Worm (Caenorhabditis elegans) whole organism, L1 larva: Measurements from ENCODE around the gene col-149.

Experiments
- C04F5.9 ChIP-seq: sonication (generic microtip); optimal IDR thresholded peaks from 2 replicates; lab custom pipeline; 2016; ENCODE audit warnings: missing genetic modification characterization, missing compliant biosample characterization
- C34B4.2 ChIP-seq: sonication (generic microtip); optimal IDR thresholded peaks from 2 replicates; lab custom pipeline; 2017; ENCODE audit warnings: mild to moderate bottlenecking, missing genetic modification characterization, missing compliant biosample characterization
- F16B12.6 ChIP-seq: fragments of 150-350 bp; optimal IDR thresholded peaks from 2 replicates; lab custom pipeline; 2014; ENCODE audit warnings: missing biosample characterization, missing genetic modification characterization
- aly-2 ChIP-seq: fragments of 150-350 bp; optimal IDR thresholded peaks from 2 replicates; lab custom pipeline; 2014; ENCODE audit warnings: missing biosample characterization, missing genetic modification characterization
- ama-1 ChIP-seq: fragments of 150-350 bp; optimal IDR thresholded peaks from 2 replicates; lab custom pipeline; 2014
- blmp-1 ChIP-seq: fragments of 150-350 bp; optimal IDR thresholded peaks from 2 replicates; lab custom pipeline; 2014; ENCODE audit warnings: missing biosample characterization, missing genetic modification characterization
- ceh-8 ChIP-seq: fragments of 200-800 bp; sonication (Bioruptor generic); optimal IDR thresholded peaks from 2 replicates; lab custom pipeline; 2018; ENCODE audit warnings: mild to moderate bottlenecking, missing genetic modification characterization, moderate library complexity, missing compliant biosample characterization
- ceh-82 ChIP-seq, 3 experiments: fragments of 150-350 bp in 1 of 3; sonication (generic microtip) in 2 of 3; optimal IDR thresholded peaks; 2 replicates each; lab custom pipeline; 2014 to 2017; ENCODE audit warnings: missing biosample characterization in 3 of 3, missing genetic modification characterization in 3 of 3
- ceh-88 ChIP-seq: fragments of 200-800 bp; sonication (Bioruptor generic); IDR thresholded peaks from 2 replicates; pipeline ENCODE4 v1.3.6; 2022; ENCODE audit warnings: missing genetic modification characterization, missing compliant biosample characterization
- dpl-1 ChIP-seq, 3 experiments: fragments of 150-350 bp in 2 of 3; sonication (generic microtip) in 1 of 3; optimal IDR thresholded peaks; 2 replicates each; lab custom pipeline; 2014 to 2017; ENCODE audit warnings: missing biosample characterization in 3 of 3, missing genetic modification characterization in 3 of 3, missing genetic modification reagents in 3 of 3
- dsc-1 ChIP-seq: sonication (generic microtip); optimal IDR thresholded peaks from 2 replicates; lab custom pipeline; 2016; ENCODE audit warnings: mild to moderate bottlenecking, missing genetic modification characterization, missing compliant biosample characterization
- efl-1 ChIP-seq, 4 experiments: fragments of 150-350 bp; optimal IDR thresholded peaks in 3 of 4; peaks in 1 of 4; 1 replicate in 1 of 4; 2 replicates in 3 of 4; lab custom pipeline; 2014; ENCODE audit warnings: missing biosample characterization in 2 of 4, missing genetic modification characterization in 2 of 4, missing genetic modification reagents in 2 of 4
- efl-3 ChIP-seq: fragments of 200-800 bp; sonication (Bioruptor generic); optimal IDR thresholded peaks from 2 replicates; lab custom pipeline; 2018; ENCODE audit warnings: mild to moderate bottlenecking, missing genetic modification characterization, missing compliant biosample characterization
- egl-13 ChIP-seq: sonication (generic microtip); optimal IDR thresholded peaks from 2 replicates; lab custom pipeline; 2016; ENCODE audit warnings: missing genotype, missing genetic modification reagents, missing genetic modification characterization, missing compliant biosample characterization
- elt-2 ChIP-seq: sonication (generic microtip); optimal IDR thresholded peaks from 2 replicates; lab custom pipeline; 2016; ENCODE audit warnings: missing genetic modification characterization, mild to moderate bottlenecking, inconsistent platforms, missing compliant biosample characterization, missing genetic modification reagents
- elt-3 ChIP-seq, 6 experiments: fragments of 150-350 bp in 1 of 6; sonication (generic microtip); optimal IDR thresholded peaks; 2 replicates each; lab custom pipeline; 2017 to 2018; ENCODE audit warnings: missing biosample characterization in 6 of 6, missing genetic modification characterization in 6 of 6, inconsistent platforms in 1 of 6
- fkh-4 ChIP-seq: sonication (generic microtip); optimal IDR thresholded peaks from 2 replicates; lab custom pipeline; 2016; ENCODE audit warnings: missing compliant biosample characterization, missing genetic modification characterization, borderline replicate concordance
- fkh-8 ChIP-seq: sonication (generic microtip); optimal IDR thresholded peaks from 2 replicates; lab custom pipeline; 2016; ENCODE audit warnings: mild to moderate bottlenecking, missing genetic modification characterization, missing compliant biosample characterization
- grh-1 ChIP-seq: fragments of 200-800 bp; sonication (Bioruptor generic); IDR thresholded peaks from 2 replicates; pipeline ENCODE4 v1.3.6; 2022; ENCODE audit warnings: missing genetic modification reagents, missing genetic modification characterization, missing compliant biosample characterization
- irx-1 ChIP-seq: sonication (generic microtip); optimal IDR thresholded peaks from 2 replicates; lab custom pipeline; 2016; ENCODE audit warnings: missing genetic modification characterization, missing compliant biosample characterization
- lin-13 ChIP-seq: fragments of 150-350 bp; optimal IDR thresholded peaks from 2 replicates; lab custom pipeline; 2014; ENCODE audit warnings: missing biosample characterization, missing genetic modification reagents, missing genetic modification characterization
- lin-14 ChIP-seq: fragments of 200-800 bp; sonication (Bioruptor generic); optimal IDR thresholded peaks from 2 replicates; lab custom pipeline; 2018; ENCODE audit warnings: mild to moderate bottlenecking, missing genetic modification characterization, moderate library complexity, missing compliant biosample characterization
- lin-15B ChIP-seq: fragments of 150-350 bp; sonication (generic microtip); optimal IDR thresholded peaks from 3 replicates; lab custom pipeline; 2014; ENCODE audit warnings: missing biosample characterization, missing genetic modification characterization
- lin-35 ChIP-seq, 2 experiments: fragments of 150-350 bp; optimal IDR thresholded peaks; 2 replicates each; lab custom pipeline; 2014; ENCODE audit warnings: missing biosample characterization in 2 of 2, missing genetic modification characterization in 2 of 2, missing genetic modification reagents in 2 of 2
- lin-39 ChIP-seq: fragments of 150-350 bp; optimal IDR thresholded peaks from 2 replicates; lab custom pipeline; 2014; ENCODE audit warnings: missing biosample characterization, missing genetic modification reagents, missing genetic modification characterization
- lir-3 ChIP-seq: sonication (generic microtip); optimal IDR thresholded peaks from 2 replicates; lab custom pipeline; 2016; ENCODE audit warnings: mild to moderate bottlenecking, missing genetic modification characterization, moderate library complexity, missing compliant biosample characterization; ENCODE audit not compliant: poor library complexity
- mab-9 ChIP-seq: fragments of 200-800 bp; sonication (Bioruptor generic); IDR thresholded peaks from 2 replicates; pipeline ENCODE4 v1.3.6; 2022; ENCODE audit warnings: missing genetic modification reagents, missing genetic modification characterization, missing compliant biosample characterization
- mdl-1 ChIP-seq, 2 experiments: fragments of 150-350 bp; optimal IDR thresholded peaks; 2 replicates each; lab custom pipeline; 2014 to 2017; ENCODE audit warnings: missing biosample characterization in 2 of 2, missing genetic modification characterization in 2 of 2, inconsistent platforms in 1 of 2
- mep-1 ChIP-seq: fragments of 150-350 bp; optimal IDR thresholded peaks from 2 replicates; lab custom pipeline; 2014; ENCODE audit warnings: missing biosample characterization, missing genetic modification characterization
- nhr-19 ChIP-seq: fragments of 200-800 bp; sonication (Bioruptor generic); conservative IDR thresholded peaks from 2 replicates; pipeline ENCODE4 v1.3.6; 2022; ENCODE audit warnings: missing genetic modification characterization, missing compliant biosample characterization
- nhr-20 ChIP-seq: sonication (generic microtip); optimal IDR thresholded peaks from 2 replicates; lab custom pipeline; 2016; ENCODE audit warnings: mild to moderate bottlenecking, missing genetic modification characterization, missing compliant biosample characterization
- nhr-47 ChIP-seq: sonication (generic microtip); optimal IDR thresholded peaks from 2 replicates; lab custom pipeline; 2016; ENCODE audit warnings: mild to moderate bottlenecking, missing genetic modification characterization, moderate library complexity, missing compliant biosample characterization
- nhr-85 ChIP-seq: sonication (generic microtip); peaks from one replicate; lab custom pipeline; 2016; ENCODE audit warnings: missing genetic modification characterization, inconsistent platforms, missing compliant biosample characterization
- nhr-90 ChIP-seq: sonication (generic microtip); optimal IDR thresholded peaks from 2 replicates; lab custom pipeline; 2016; ENCODE audit warnings: mild to moderate bottlenecking, missing genetic modification characterization, missing compliant biosample characterization; ENCODE audit not compliant: poor library complexity
- pax-3 ChIP-seq: fragments of 200-800 bp; sonication (Bioruptor generic); optimal IDR thresholded peaks from 2 replicates; lab custom pipeline; 2018; ENCODE audit warnings: mild to moderate bottlenecking, missing genetic modification characterization, moderate library complexity, missing compliant biosample characterization
- rnt-1 ChIP-seq: sonication (generic microtip); optimal IDR thresholded peaks from 2 replicates; lab custom pipeline; 2016; ENCODE audit warnings: mild to moderate bottlenecking, missing genetic modification characterization, moderate library complexity, missing compliant biosample characterization
- snu-23 ChIP-seq: sonication (generic microtip); optimal IDR thresholded peaks from 2 replicates; lab custom pipeline; 2016; ENCODE audit warnings: missing genetic modification characterization, missing compliant biosample characterization
- sox-4 ChIP-seq: sonication (generic microtip); optimal IDR thresholded peaks from 2 replicates; lab custom pipeline; 2016; ENCODE audit warnings: missing genetic modification characterization, missing compliant biosample characterization
- sup-37 ChIP-seq: fragments of 200-800 bp; sonication (Bioruptor generic); optimal IDR thresholded peaks from 2 replicates; lab custom pipeline; 2018; ENCODE audit warnings: mild to moderate bottlenecking, missing genetic modification characterization, missing compliant biosample characterization
- swsn-7 ChIP-seq: sonication (generic microtip); optimal IDR thresholded peaks from 2 replicates; lab custom pipeline; 2016; ENCODE audit warnings: missing genetic modification characterization, missing compliant biosample characterization
- tbx-2 ChIP-seq: sonication (generic microtip); optimal IDR thresholded peaks from 2 replicates; lab custom pipeline; 2016; ENCODE audit warnings: missing genetic modification characterization, missing compliant biosample characterization
- unc-130 ChIP-seq: fragments of 150-350 bp; optimal IDR thresholded peaks from 2 replicates; lab custom pipeline; 2017; ENCODE audit warnings: missing biosample characterization, missing genetic modification characterization, inconsistent platforms
- unc-86 ChIP-seq: sonication (generic microtip); optimal IDR thresholded peaks from 2 replicates; lab custom pipeline; 2016; ENCODE audit warnings: missing genetic modification characterization, missing compliant biosample characterization
- unc-98 ChIP-seq: fragments of 200-800 bp; sonication (Bioruptor generic); IDR thresholded peaks from 2 replicates; pipeline ENCODE4 v1.3.6; 2022; ENCODE audit warnings: missing genetic modification characterization, missing compliant biosample characterization
- xbp-1 ChIP-seq: sonication (generic microtip); optimal IDR thresholded peaks from 2 replicates; lab custom pipeline; 2016; ENCODE audit warnings: missing genetic modification characterization, missing compliant biosample characterization
- zip-4 ChIP-seq: fragments of 200-800 bp; sonication (Bioruptor generic); optimal IDR thresholded peaks from 2 replicates; lab custom pipeline; 2018; ENCODE audit warnings: mild to moderate bottlenecking, missing genetic modification characterization, moderate library complexity, missing compliant biosample characterization
- ztf-11 ChIP-seq, 2 experiments: sonication (generic microtip); optimal IDR thresholded peaks; 2 replicates each; lab custom pipeline; 2016 to 2017; ENCODE audit warnings: missing genetic modification characterization in 2 of 2, missing biosample characterization in 1 of 2, missing compliant biosample characterization in 1 of 2

Gene col-149

DNA sequence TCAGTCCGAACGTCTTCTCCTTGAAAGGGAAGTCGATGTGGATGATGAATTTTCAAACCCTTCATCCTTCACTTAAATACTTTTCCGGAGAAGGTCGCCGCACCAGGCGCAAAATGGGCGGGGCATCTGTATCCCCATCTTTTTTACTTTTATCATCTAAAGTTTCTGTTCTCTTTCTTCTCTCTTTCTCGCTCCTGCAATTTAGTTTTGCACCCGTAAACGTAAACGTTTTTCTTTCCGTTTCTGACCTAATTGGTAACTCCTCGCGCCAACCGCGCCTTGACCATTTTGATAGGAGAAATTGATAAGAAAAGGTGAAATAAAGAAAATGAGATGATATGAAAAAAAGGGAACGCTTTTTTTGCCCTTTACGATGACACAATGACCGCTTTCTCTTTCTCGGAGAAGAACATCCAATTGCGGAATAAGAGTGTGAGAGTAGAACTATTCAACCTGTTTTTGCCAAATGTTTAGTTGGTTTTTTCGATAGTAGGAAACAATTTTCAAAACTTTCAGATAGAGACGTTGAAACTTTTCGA lies at the start of gene col-149:
TSS of gene col-149 (minus strand) at position 51 of the 539 bp plus-strand sequence.
- no peak for TF ChIP-seq ztf-11 (tag; optimal IDR thresholded peaks at IDR 0.05; lab: Kevin White, UChicago)
- TF ChIP-seq elt-3 (tag; optimal IDR thresholded peaks at IDR 0.05; lab: Kevin White, UChicago): peak in 2 of 6 experiments; percentile 15 to 59
- peak; percentile 20 for TF ChIP-seq lin-14 (GFP tag; lab: Kevin White, UChicago)
- TF ChIP-seq blmp-1 (tag; lab: Kevin White, UChicago): peak; percentile 99

DNA sequence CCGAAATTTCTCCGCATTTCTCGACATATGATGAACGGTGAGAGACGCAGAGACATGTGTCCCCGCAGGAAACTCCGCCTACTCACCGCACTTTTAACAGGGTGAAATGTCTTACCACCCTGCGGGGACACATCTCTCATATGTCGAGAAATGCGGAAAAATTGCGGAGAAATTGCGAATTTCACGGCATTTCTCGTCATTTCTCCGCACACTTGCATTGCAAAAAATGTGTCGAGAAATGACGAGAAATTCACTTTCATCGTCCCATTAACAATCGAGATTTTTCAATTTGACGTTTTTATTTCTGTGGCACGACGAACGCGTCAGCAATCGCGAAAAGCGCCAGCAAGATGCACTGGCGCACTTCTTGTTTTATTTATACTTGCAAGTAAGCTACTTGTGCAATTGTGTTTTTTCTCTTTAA lies 49.2 kb upstream of the col-149 start, which contains the start of gene K07C5.13:
TSS of gene K07C5.13 (plus strand) at position 151 of the 424 bp plus-strand sequence.
- TF ChIP-seq C34B4.2 (tag; lab: Kevin White, UChicago): peak; percentile 10
- TF ChIP-seq dsc-1 (tag; lab: Kevin White, UChicago): peak; percentile 83
- TF ChIP-seq ceh-82 (tag; optimal IDR thresholded peaks at IDR 0.05; lab: Kevin White, UChicago): peak; percentile 26 to 74 (median 58)
- TF ChIP-seq efl-1 (optimal IDR thresholded peaks at IDR 0.05; lab: Kevin White, UChicago): peak; percentile 64 to 72
- peak; percentile 57 to 97 for TF ChIP-seq efl-1 (GFP tag; optimal IDR thresholded peaks at IDR 0.05 in 1 of 2; lab: Kevin White, UChicago)
- peak; percentile 78 for TF ChIP-seq nhr-20 (tag; lab: Kevin White, UChicago)
- peak; percentile 74 for TF ChIP-seq egl-13 (tag; lab: Kevin White, UChicago)
- peak; percentile 85 for TF ChIP-seq rnt-1
- peak; percentile 84 for TF ChIP-seq mab-9 (GFP tag; lab: Robert Waterston, UW)
- TF ChIP-seq xbp-1 (tag; lab: Kevin White, UChicago): peak; percentile 80
- peak; percentile 89 for TF ChIP-seq grh-1
- TF ChIP-seq aly-2 (tag; lab: Kevin White, UChicago): peak; percentile 31
- TF ChIP-seq sup-37 (GFP tag; lab: Kevin White, UChicago): peak; percentile 47
- TF ChIP-seq ztf-11 (tag; optimal IDR thresholded peaks at IDR 0.05; lab: Kevin White, UChicago): peak in 1 of 2 experiments; percentile 64
- peak; percentile 44 to 72 (median 72) for TF ChIP-seq dpl-1 (GFP tag; optimal IDR thresholded peaks at IDR 0.05; lab: Kevin White, UChicago)
- peak; percentile 58 for TF ChIP-seq lin-13 (GFP tag; lab: Kevin White, UChicago)
- peak; percentile 72 for TF ChIP-seq unc-86 (tag; lab: Kevin White, UChicago)
- TF ChIP-seq tbx-2 (tag; lab: Kevin White, UChicago): peak; percentile 77
- TF ChIP-seq F16B12.6 (tag; lab: Kevin White, UChicago): peak; percentile 28
- peak; percentile 86 for TF ChIP-seq nhr-19 (GFP tag; lab: Robert Waterston, UW)
- peak; percentile 51 for TF ChIP-seq pax-3 (tag; lab: Kevin White, UChicago)
- TF ChIP-seq irx-1 (tag; lab: Kevin White, UChicago): peak; percentile 79
- peak; percentile 81 for TF ChIP-seq nhr-90 (tag; lab: Kevin White, UChicago)
- peak in 1 of 6 experiments; percentile 29 for TF ChIP-seq elt-3 (tag; optimal IDR thresholded peaks at IDR 0.05; lab: Kevin White, UChicago)
- peak; percentile 19 for TF ChIP-seq ceh-8 (GFP tag; lab: Kevin White, UChicago)
- peak; percentile 16 for TF ChIP-seq mep-1
- peak; percentile 84 for TF ChIP-seq lin-14 (GFP tag; lab: Kevin White, UChicago)
- peak; percentile 88 for TF ChIP-seq swsn-7 (tag; lab: Kevin White, UChicago)
- TF ChIP-seq nhr-47 (tag; lab: Kevin White, UChicago): peak; percentile 87
- TF ChIP-seq lin-39 (tag; lab: Kevin White, UChicago): peak; percentile 52
- peak; percentile 49 for TF ChIP-seq lir-3 (tag; lab: Kevin White, UChicago)
- TF ChIP-seq fkh-4 (tag; lab: Kevin White, UChicago): peak; percentile 55
- TF ChIP-seq efl-3 (GFP tag; lab: Kevin White, UChicago): peak; percentile 55
- peak; percentile 17 for TF ChIP-seq C04F5.9 (tag; lab: Kevin White, UChicago)
- TF ChIP-seq ama-1 (lab: Kevin White, UChicago): peak; percentile 5
- TF ChIP-seq elt-2 (tag; lab: Kevin White, UChicago): peak; percentile 41
- TF ChIP-seq fkh-8 (tag; lab: Kevin White, UChicago): peak; percentile 24
- peak; percentile 57 for TF ChIP-seq ceh-88 (GFP tag; lab: Robert Waterston, UW)
- TF ChIP-seq snu-23 (GFP tag; lab: Kevin White, UChicago): peak; percentile 81
- TF ChIP-seq zip-4 (GFP tag; lab: Kevin White, UChicago): peak; percentile 62
- peak; percentile 47 for TF ChIP-seq unc-130 (tag; lab: Kevin White, UChicago)
- TF ChIP-seq lin-15B: peak; percentile 42
- TF ChIP-seq nhr-85 (tag; lab: Kevin White, UChicago): peak; percentile 85
- TF ChIP-seq sox-4 (tag; lab: Kevin White, UChicago): peak; percentile 36
- peak; percentile 38 to 76 for TF ChIP-seq lin-35 (GFP tag; optimal IDR thresholded peaks at IDR 0.05; lab: Kevin White, UChicago)
- peak; percentile 73 for TF ChIP-seq unc-98
- TF ChIP-seq mdl-1 (tag; optimal IDR thresholded peaks at IDR 0.05; lab: Kevin White, UChicago): peak in 1 of 2 experiments; percentile 18
- peak; percentile 61 for TF ChIP-seq blmp-1 (tag; lab: Kevin White, UChicago)
